Worm (Caenorhabditis elegans): ENCODE data around the gene C01B10.7.
"Not testable (repeated sequence)": the region's sequence is repeated elsewhere in the genome, so short reads cannot be mapped to it uniquely, and the experiment has no call there.

The C01B10.7 gene

DNA sequence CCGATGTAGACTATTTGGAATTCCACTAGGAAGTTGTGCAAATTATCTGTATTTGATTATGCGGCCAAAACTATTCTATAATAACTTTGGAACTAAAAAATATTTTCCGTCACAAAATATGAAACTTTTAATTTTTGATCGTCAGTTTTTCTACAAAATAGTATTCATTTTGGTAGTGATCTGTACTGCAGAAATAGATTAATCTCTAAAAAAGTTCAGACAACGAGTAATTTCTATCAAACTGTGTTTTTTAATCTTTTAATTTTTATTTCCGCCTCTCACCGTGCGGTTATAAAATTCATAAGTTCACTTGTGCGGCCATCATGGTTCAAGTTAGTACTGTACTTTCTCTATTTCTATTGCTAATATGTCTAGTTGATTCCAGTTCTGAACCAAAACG is at the start of gene C01B10.7:
Gene C01B10.7, plus strand, starts transcription at position 301 of the 400 bp plus-strand sequence.
- TF ChIP-seq aly-2 (tag; optimal IDR thresholded peaks at IDR 0.05): no peak
- no peak for TF ChIP-seq pag-3 (tag; optimal IDR thresholded peaks at IDR 0.05; ENCODE audit: borderline replicate concordance, insufficient read depth)
- no peak for TF ChIP-seq lin-15B (tag; optimal IDR thresholded peaks at IDR 0.05)
- TF ChIP-seq aha-1 (tag; optimal IDR thresholded peaks at IDR 0.05): no peak
- TF ChIP-seq nhr-76 (tag; optimal IDR thresholded peaks at IDR 0.05): no peak
- TF ChIP-seq zip-4 (GFP tag; optimal IDR thresholded peaks at IDR 0.05): no peak
- TF ChIP-seq efl-3 (GFP tag; optimal IDR thresholded peaks at IDR 0.05): no peak
- TF ChIP-seq mep-1 (tag; optimal IDR thresholded peaks at IDR 0.05): no peak
- no peak for TF ChIP-seq zag-1 (tag; optimal IDR thresholded peaks at IDR 0.05)
- no peak for TF ChIP-seq sox-4 (tag; optimal IDR thresholded peaks at IDR 0.05)
- no peak for TF ChIP-seq snpc-4 (tag; optimal IDR thresholded peaks at IDR 0.05)
- no peak for TF ChIP-seq unc-30 (tag; optimal IDR thresholded peaks at IDR 0.05)
- no peak for TF ChIP-seq nhr-19 (GFP tag; conservative IDR thresholded peaks at IDR 0.05)
- TF ChIP-seq dpl-1 (GFP tag; optimal IDR thresholded peaks at IDR 0.05): no peak
- TF ChIP-seq vab-15 (tag; optimal IDR thresholded peaks at IDR 0.05): no peak
- no peak for TF ChIP-seq unc-98 (GFP tag; IDR thresholded peaks at IDR 0.05)
- TF ChIP-seq rnt-1 (tag; optimal IDR thresholded peaks at IDR 0.05): no peak
- no peak for TF ChIP-seq egl-27 (tag; optimal IDR thresholded peaks at IDR 0.05)
- no peak for TF ChIP-seq ama-1 (optimal IDR thresholded peaks at IDR 0.05)

- no peak for TF ChIP-seq fkh-10 (GFP tag; optimal IDR thresholded peaks at IDR 0.05)
- TF ChIP-seq elt-2 (tag; optimal IDR thresholded peaks at IDR 0.05): peak; percentile 46
These were observed 48.3 kb upstream of the C01B10.7 start, which contains the start of the genes lec-11 and irld-7 for ce11 chrIV:6590029-6590428. Gene lec-11, minus strand, starts transcription at chrIV:6590154. Gene irld-7, plus strand, starts transcription at chrIV:6590360.

- TF ChIP-seq C04F5.9, sptf-1, mef-2 (tag; optimal IDR thresholded peaks at IDR 0.05): not testable (repeated sequence)
These were observed 47.2 kb upstream of the C01B10.7 start, which contains the start of the genes nspb-1 and nspb-2 for ce11 chrIV:6591010-6591746. Gene nspb-1, minus strand, starts transcription at chrIV:6591110. Gene nspb-2, plus strand, starts transcription at chrIV:6591696.

- TF ChIP-seq blmp-1 (tag; optimal IDR thresholded peaks at IDR 0.05); fkh-4 (tag; optimal IDR thresholded peaks at IDR 0.05; ENCODE audit: borderline replicate concordance); pqm-1 (tag; optimal IDR thresholded peaks at IDR 0.05): not testable (repeated sequence)
These were observed 43.5 kb upstream of the C01B10.7 start, which contains the start of gene nspb-3 for ce11 chrIV:6594871-6595270. Gene nspb-3, minus strand, starts transcription at chrIV:6594971.

DNA sequence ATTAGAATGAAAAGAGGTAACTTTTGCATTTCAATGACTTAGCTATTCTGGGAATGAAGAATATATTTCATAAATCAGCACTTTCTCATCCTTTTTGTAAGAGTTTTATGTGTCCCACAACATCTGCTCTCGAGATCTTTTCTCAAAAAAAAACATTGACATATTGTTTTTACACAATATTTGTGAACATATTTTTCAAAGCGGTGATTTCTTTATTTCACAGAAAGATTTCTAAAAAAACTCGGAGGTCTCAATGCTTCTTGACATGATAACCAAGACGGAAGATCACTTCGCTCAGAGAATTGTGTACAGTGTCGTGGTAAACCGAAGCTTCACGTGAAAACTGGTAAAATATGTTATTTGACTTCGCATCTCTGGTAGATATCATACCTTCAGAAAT is 42.4 kb upstream of the C01B10.7 start, which contains the start of gene F38A5.22:
Gene F38A5.22, minus strand, starts transcription at position 29 of the 400 bp plus-strand sequence.
- no peak for TF ChIP-seq dpl-1 (GFP tag; optimal IDR thresholded peaks at IDR 0.05)
- TF ChIP-seq lin-35 (GFP tag; optimal IDR thresholded peaks at IDR 0.05): no peak
- no peak for TF ChIP-seq nhr-237 (tag; optimal IDR thresholded peaks at IDR 0.05)
- no peak for TF ChIP-seq xbp-1 (tag; optimal IDR thresholded peaks at IDR 0.05)
- no peak for TF ChIP-seq ama-1 (optimal IDR thresholded peaks at IDR 0.05)
- no peak for TF ChIP-seq C34B4.2 (tag; optimal IDR thresholded peaks at IDR 0.05)
- TF ChIP-seq alr-1 (tag; optimal IDR thresholded peaks at IDR 0.05; ENCODE audit: borderline replicate concordance): no peak
- TF ChIP-seq aha-1 (tag; optimal IDR thresholded peaks at IDR 0.05): no peak
- no peak for TF ChIP-seq swsn-7 (tag; optimal IDR thresholded peaks at IDR 0.05)
- no peak for TF ChIP-seq mef-2 (tag; optimal IDR thresholded peaks at IDR 0.05)
